Worm (Caenorhabditis elegans): ENCODE measurements around the gene pgp-5.
A peak's percentile ranks its signal among the peaks of the same experiment; 100 is the strongest.

Gene pgp-5

DNA sequence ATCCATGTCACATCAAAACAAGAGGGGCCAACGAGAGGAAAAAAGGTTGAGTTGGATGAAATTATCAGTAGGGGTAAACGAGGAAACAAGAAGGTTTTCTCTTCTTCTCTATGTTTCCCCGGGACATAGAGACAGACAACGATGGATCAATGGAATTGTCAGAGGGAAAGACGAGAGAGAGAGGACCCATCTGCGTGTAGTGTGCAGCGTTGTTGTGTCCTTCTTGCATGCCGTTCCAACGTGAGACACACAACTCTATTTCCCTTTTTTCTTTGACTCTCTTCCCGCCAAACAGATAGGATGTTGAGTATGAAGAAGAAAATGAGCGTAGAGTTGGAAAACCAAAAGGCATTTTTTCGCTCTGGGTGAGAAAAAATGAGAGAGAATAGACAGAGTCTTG is 41.9 kb upstream of the pgp-5 start (continued):
- no peak for TF ChIP-seq ceh-9 (tag; optimal IDR thresholded peaks at IDR 0.05)
- TF ChIP-seq zag-1 (tag; optimal IDR thresholded peaks at IDR 0.05) = no peak
- no peak for TF ChIP-seq tbx-2 (tag; optimal IDR thresholded peaks at IDR 0.05)
- TF ChIP-seq fkh-2 (tag; optimal IDR thresholded peaks at IDR 0.05) = peak; percentile 40
- no peak for TF ChIP-seq nhr-12 (tag; optimal IDR thresholded peaks at IDR 0.05)
- no peak for TF ChIP-seq eor-1 (tag; optimal IDR thresholded peaks at IDR 0.05)
- no peak for TF ChIP-seq nhr-28 (tag; optimal IDR thresholded peaks at IDR 0.05)
- no peak for TF ChIP-seq ztf-11 (tag; optimal IDR thresholded peaks at IDR 0.05)
- no peak for TF ChIP-seq nhr-25 (tag; optimal IDR thresholded peaks at IDR 0.05)
- TF ChIP-seq nfya-1 (tag; optimal IDR thresholded peaks at IDR 0.05; ENCODE audit: insufficient read depth) = peak; percentile 66

DNA sequence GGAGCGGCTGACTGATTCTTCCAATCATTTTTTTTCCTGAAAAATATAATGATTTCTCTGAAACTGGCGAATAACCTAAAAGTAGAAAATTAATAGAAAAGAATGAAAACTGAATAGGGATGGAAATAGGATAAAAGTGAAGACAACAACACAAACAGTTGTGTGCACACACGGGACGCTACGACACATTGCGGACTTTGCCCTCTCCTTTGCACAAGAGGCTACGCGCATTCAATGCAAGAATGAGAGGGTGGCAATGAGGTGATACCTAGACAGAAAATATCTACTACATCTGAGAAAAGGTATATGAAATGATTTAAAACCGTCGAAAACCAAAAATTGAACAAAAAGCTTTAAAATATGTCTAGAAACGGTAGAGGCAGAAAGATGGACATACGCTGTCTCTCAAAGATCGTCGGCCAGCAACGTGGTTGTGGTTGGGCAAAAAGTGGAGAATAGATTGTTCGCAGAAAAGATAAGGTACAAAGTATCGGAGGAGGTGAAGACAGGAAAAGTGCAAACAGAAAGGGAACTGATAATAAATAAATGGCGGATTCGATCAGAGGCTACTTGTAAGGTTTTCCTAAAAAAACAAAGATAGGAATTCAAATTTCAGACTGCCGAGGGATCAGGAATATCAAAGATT is 41.1 kb upstream of the pgp-5 start, which contains the start of gene suca-1:
TSS of gene suca-1 (minus strand) at position 36 of the 646 bp plus-strand sequence.
- TF ChIP-seq egl-27 (tag; optimal IDR thresholded peaks at IDR 0.05) (no peak), ceh-16 (tag; optimal IDR thresholded peaks at IDR 0.05) (no peak), unc-39 (tag; optimal IDR thresholded peaks at IDR 0.05) (no peak), nhr-25 (tag; optimal IDR thresholded peaks at IDR 0.05) (peak; percentile 67), mml-1 (tag; optimal IDR thresholded peaks at IDR 0.05) (no peak), elt-1 (tag; optimal IDR thresholded peaks at IDR 0.05) (no peak), daf-12 (tag; optimal IDR thresholded peaks at IDR 0.05) (no peak), nhr-76 (tag; optimal IDR thresholded peaks at IDR 0.05) (no peak), fos-1 (tag; optimal IDR thresholded peaks at IDR 0.05) (no peak), nhr-43 (tag; optimal IDR thresholded peaks at IDR 0.05; ENCODE audit: poor library complexity, severe bottlenecking) (peak; percentile 11), egl-5 (tag; optimal IDR thresholded peaks at IDR 0.05) (peak; percentile 36), unc-62 (GFP tag; optimal IDR thresholded peaks at IDR 0.05) (no peak), elt-2 (tag; optimal IDR thresholded peaks at IDR 0.05) (peak; percentile 68), ceh-82 (tag; optimal IDR thresholded peaks at IDR 0.05) (no peak), ceh-28 (tag; optimal IDR thresholded peaks at IDR 0.05) (no peak), ceh-9 (tag; optimal IDR thresholded peaks at IDR 0.05) (no peak), lin-39 (tag; optimal IDR thresholded peaks at IDR 0.05) (no peak), R02D3.7 (tag; optimal IDR thresholded peaks at IDR 0.05) (no peak), mdl-1 (tag; optimal IDR thresholded peaks at IDR 0.05) (no peak), nhr-77 (tag; optimal IDR thresholded peaks at IDR 0.05) (no peak), ztf-11 (tag; optimal IDR thresholded peaks at IDR 0.05) (no peak), nhr-67 (tag; optimal IDR thresholded peaks at IDR 0.05) (no peak), nhr-28 (tag; optimal IDR thresholded peaks at IDR 0.05) (no peak), fkh-10 (GFP tag; optimal IDR thresholded peaks at IDR 0.05) (no peak), snpc-4 (tag; optimal IDR thresholded peaks at IDR 0.05) (peak; percentile 4), hmg-11 (tag; optimal IDR thresholded peaks at IDR 0.05) (peak; percentile 39), skn-1 (tag; optimal IDR thresholded peaks at IDR 0.05) (no peak), nfya-1 (tag; optimal IDR thresholded peaks at IDR 0.05; ENCODE audit: insufficient read depth) (no peak), nhr-23 (tag; optimal IDR thresholded peaks at IDR 0.05) (peak; percentile 44)

DNA sequence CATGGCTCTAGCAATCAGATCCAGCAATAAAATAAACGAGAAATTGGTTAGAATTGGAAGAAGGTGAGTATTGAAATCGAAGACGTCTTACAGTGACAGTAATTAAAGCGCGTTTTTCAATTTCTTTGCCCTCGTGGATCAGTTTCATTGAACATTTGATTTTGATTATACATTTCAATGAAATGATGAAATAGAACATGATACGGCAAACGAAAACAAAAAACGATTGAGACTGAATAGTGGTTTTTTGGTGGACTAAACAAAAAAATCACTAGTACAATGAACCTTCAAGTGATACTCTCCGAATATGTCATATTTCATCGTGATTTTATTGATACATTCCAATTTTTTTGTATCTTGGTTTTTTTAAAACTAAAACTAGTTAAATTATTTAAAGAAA is 37.4 kb upstream of the pgp-5 start, which contains the start of gene haly-1:
TSS of gene haly-1 (minus strand) at position 101 of the 400 bp plus-strand sequence.
- TF ChIP-seq mml-1 (tag; optimal IDR thresholded peaks at IDR 0.05) = no peak
- no peak for TF ChIP-seq lin-15B (tag; optimal IDR thresholded peaks at IDR 0.05)
- TF ChIP-seq aly-2 (tag; optimal IDR thresholded peaks at IDR 0.05) = no peak
- no peak for TF ChIP-seq nhr-76 (tag; optimal IDR thresholded peaks at IDR 0.05)
- no peak for TF ChIP-seq fos-1 (tag; optimal IDR thresholded peaks at IDR 0.05)
- TF ChIP-seq nhr-28 (tag; optimal IDR thresholded peaks at IDR 0.05) = no peak

DNA sequence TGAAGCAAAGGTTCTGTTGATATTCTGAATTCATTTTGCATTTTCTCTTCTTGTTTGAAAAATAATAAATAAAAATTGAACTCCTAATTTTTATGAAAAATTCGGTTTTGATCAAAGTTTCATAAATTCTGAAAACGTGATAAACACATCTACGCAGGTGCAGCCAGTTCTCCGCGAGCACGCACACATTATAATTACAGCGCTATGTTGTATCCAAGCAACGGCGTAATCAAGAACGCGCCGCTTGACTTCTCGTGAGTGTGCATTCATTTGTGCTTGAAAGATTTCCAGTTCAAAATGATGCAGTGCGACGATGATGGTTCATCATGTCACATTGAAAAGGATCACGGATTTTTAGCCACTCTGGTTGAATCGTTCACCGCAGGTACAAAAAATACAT is 32.8 kb upstream of the pgp-5 start, which contains the start of gene F47B10.3:
TSS of gene F47B10.3 (plus strand) at position 301 of the 400 bp plus-strand sequence.
- TF ChIP-seq hmg-11 (tag; optimal IDR thresholded peaks at IDR 0.05) = no peak
- no peak for TF ChIP-seq lin-39 (tag; optimal IDR thresholded peaks at IDR 0.05)
- TF ChIP-seq pqm-1 (tag; optimal IDR thresholded peaks at IDR 0.05) = no peak
- TF ChIP-seq jun-1 (tag; optimal IDR thresholded peaks at IDR 0.05) = no peak
- no peak for TF ChIP-seq ama-1 (optimal IDR thresholded peaks at IDR 0.05)
- TF ChIP-seq unc-62 (GFP tag; optimal IDR thresholded peaks at IDR 0.05) = no peak
- no peak for TF ChIP-seq ztf-11 (tag; optimal IDR thresholded peaks at IDR 0.05)
- TF ChIP-seq nhr-11 (tag; optimal IDR thresholded peaks at IDR 0.05) = no peak
- no peak for TF ChIP-seq elt-1 (tag; optimal IDR thresholded peaks at IDR 0.05)
- no peak for TF ChIP-seq tbx-2 (tag; optimal IDR thresholded peaks at IDR 0.05)

Measured in whole organism, L3 larva.